Worm (Caenorhabditis elegans) whole organism, mixed stage, embryonic: ENCODE measurements around the gene col-8.

Experiments used
- M03D4.4 ChIP-seq: sonication (generic microtip); optimal IDR thresholded peaks from 2 replicates; lab custom pipeline; 2017; ENCODE audit warnings: mild to moderate bottlenecking, missing genetic modification characterization, missing compliant biosample characterization
- bed-3 ChIP-seq: fragments of 200-800 bp; sonication (Bioruptor generic); optimal IDR thresholded peaks from 3 replicates; lab custom pipeline; 2018; ENCODE audit warnings: mild to moderate bottlenecking, missing genetic modification characterization, moderate library complexity, missing compliant biosample characterization
- blmp-1 ChIP-seq: fragments of 150-350 bp; optimal IDR thresholded peaks from 2 replicates; lab custom pipeline; 2014; ENCODE audit warnings: missing biosample characterization, missing genetic modification characterization
- ceh-39 ChIP-seq: fragments of 150-350 bp; optimal IDR thresholded peaks from 2 replicates; lab custom pipeline; 2014; ENCODE audit warnings: missing biosample characterization, missing genetic modification characterization
- ceh-43 ChIP-seq: fragments of 200-800 bp; sonication (Bioruptor generic); optimal IDR thresholded peaks from 2 replicates; lab custom pipeline; 2018; ENCODE audit warnings: mild to moderate bottlenecking, missing genetic modification characterization, moderate library complexity, missing compliant biosample characterization
- ceh-83 ChIP-seq: fragments of 200-800 bp; sonication (Bioruptor generic); optimal IDR thresholded peaks from 2 replicates; lab custom pipeline; 2018; ENCODE audit warnings: mild to moderate bottlenecking, missing genetic modification characterization, missing compliant biosample characterization
- cnd-1 ChIP-seq: fragments of 200-800 bp; sonication (Bioruptor generic); optimal IDR thresholded peaks from 2 replicates; lab custom pipeline; 2018; ENCODE audit warnings: mild to moderate bottlenecking, missing genetic modification characterization, missing compliant biosample characterization
- drap-1 ChIP-seq: fragments of 200-800 bp; sonication (Bioruptor generic); optimal IDR thresholded peaks from 3 replicates; lab custom pipeline; 2018; ENCODE audit warnings: mild to moderate bottlenecking, missing genetic modification characterization, missing compliant biosample characterization
- elt-1 ChIP-seq: sonication (generic microtip); optimal IDR thresholded peaks from 2 replicates; lab custom pipeline; 2017; ENCODE audit warnings: missing genetic modification characterization, mild to moderate bottlenecking, missing compliant biosample characterization, antibody characterized with exemption, moderate library complexity, borderline replicate concordance; ENCODE audit not compliant: insufficient read depth
- elt-3 ChIP-seq: fragments of 150-350 bp; optimal IDR thresholded peaks from 2 replicates; lab custom pipeline; 2014; ENCODE audit warnings: missing biosample characterization, missing genetic modification characterization
- flh-1 ChIP-seq: fragments of 200-800 bp; sonication (Bioruptor generic); optimal IDR thresholded peaks from 2 replicates; lab custom pipeline; 2018; ENCODE audit warnings: mild to moderate bottlenecking, missing genetic modification characterization, moderate library complexity, missing compliant biosample characterization
- ham-2 ChIP-seq: fragments of 200-800 bp; sonication (Bioruptor generic); optimal IDR thresholded peaks from 2 replicates; lab custom pipeline; 2018; ENCODE audit warnings: mild to moderate bottlenecking, missing genetic modification characterization, missing compliant biosample characterization
- hlh-1 ChIP-seq: fragments of 150-350 bp; optimal IDR thresholded peaks from 2 replicates; lab custom pipeline; 2014; ENCODE audit warnings: missing biosample characterization, missing genetic modification reagents, missing genetic modification characterization
- lin-13 ChIP-seq: fragments of 150-350 bp; optimal IDR thresholded peaks from 2 replicates; lab custom pipeline; 2014; ENCODE audit warnings: missing biosample characterization, missing genetic modification characterization
- lin-32 ChIP-seq: fragments of 200-800 bp; sonication (Bioruptor generic); optimal IDR thresholded peaks from 2 replicates; lab custom pipeline; 2018; ENCODE audit warnings: mild to moderate bottlenecking, missing genetic modification characterization, missing compliant biosample characterization
- lsy-2 ChIP-seq: fragments of 150-350 bp; optimal IDR thresholded peaks from 2 replicates; lab custom pipeline; 2014; ENCODE audit warnings: missing biosample characterization, missing genetic modification characterization
- mep-1 ChIP-seq: fragments of 150-350 bp; optimal IDR thresholded peaks from 2 replicates; lab custom pipeline; 2017; ENCODE audit warnings: missing biosample characterization, missing genetic modification reagents, missing genetic modification characterization, inconsistent platforms
- mls-2 ChIP-seq: sonication (generic microtip); optimal IDR thresholded peaks from 2 replicates; lab custom pipeline; 2016; ENCODE audit warnings: mild to moderate bottlenecking, missing genetic modification characterization, moderate library complexity, missing compliant biosample characterization
- nhr-12 ChIP-seq: fragments of 150-350 bp; optimal IDR thresholded peaks from 2 replicates; lab custom pipeline; 2014; ENCODE audit warnings: missing biosample characterization, missing genetic modification characterization
- nhr-2 ChIP-seq: fragments of 150-350 bp; optimal IDR thresholded peaks from 2 replicates; lab custom pipeline; 2014; ENCODE audit warnings: missing biosample characterization, missing genetic modification characterization
- nhr-237 ChIP-seq: fragments of 150-350 bp; optimal IDR thresholded peaks from 2 replicates; lab custom pipeline; 2014; ENCODE audit warnings: missing biosample characterization, missing genetic modification characterization
- nhr-28 ChIP-seq: fragments of 150-350 bp; optimal IDR thresholded peaks from 2 replicates; lab custom pipeline; 2014; ENCODE audit warnings: missing biosample characterization, missing genetic modification characterization
- nhr-76 ChIP-seq: sonication (generic microtip); optimal IDR thresholded peaks from 2 replicates; lab custom pipeline; 2017; ENCODE audit warnings: missing biosample characterization, missing genetic modification characterization
- pha-4 ChIP-seq: fragments of 150-350 bp; optimal IDR thresholded peaks from 2 replicates; lab custom pipeline; 2018; ENCODE audit warnings: missing biosample characterization, missing genetic modification reagents, missing genetic modification characterization
- sem-2 ChIP-seq: fragments of 200-800 bp; sonication (Bioruptor generic); optimal IDR thresholded peaks from 2 replicates; lab custom pipeline; 2018; ENCODE audit warnings: mild to moderate bottlenecking, missing genetic modification characterization, missing compliant biosample characterization
- snpc-4 ChIP-seq: fragments of 150-350 bp; optimal IDR thresholded peaks from 2 replicates; lab custom pipeline; 2014; ENCODE audit warnings: missing biosample characterization, missing genetic modification characterization
- tbx-8 ChIP-seq: fragments of 200-800 bp; sonication (Bioruptor generic); optimal IDR thresholded peaks from 2 replicates; lab custom pipeline; 2018; ENCODE audit warnings: mild to moderate bottlenecking, missing genetic modification characterization, moderate library complexity, missing compliant biosample characterization
- unc-120 ChIP-seq: sonication (generic microtip); optimal IDR thresholded peaks from 2 replicates; lab custom pipeline; 2017; ENCODE audit warnings: missing genetic modification characterization, missing compliant biosample characterization; ENCODE audit not compliant: poor library complexity, severe bottlenecking
- unc-39 ChIP-seq: fragments of 150-350 bp; optimal IDR thresholded peaks from 2 replicates; lab custom pipeline; 2014; ENCODE audit warnings: missing biosample characterization, missing genetic modification characterization
- unc-62 ChIP-seq: fragments of 150-350 bp; optimal IDR thresholded peaks from 2 replicates; lab custom pipeline; 2014; ENCODE audit warnings: missing biosample characterization, missing genetic modification reagents, missing genetic modification characterization
- zip-8 ChIP-seq: fragments of 150-350 bp; optimal IDR thresholded peaks from 2 replicates; lab custom pipeline; 2014; ENCODE audit warnings: missing biosample characterization, missing genetic modification characterization
- ztf-11 ChIP-seq: fragments of 150-350 bp; optimal IDR thresholded peaks from 2 replicates; lab custom pipeline; 2014; ENCODE audit warnings: missing biosample characterization, missing genetic modification characterization

The col-8 gene

DNA sequence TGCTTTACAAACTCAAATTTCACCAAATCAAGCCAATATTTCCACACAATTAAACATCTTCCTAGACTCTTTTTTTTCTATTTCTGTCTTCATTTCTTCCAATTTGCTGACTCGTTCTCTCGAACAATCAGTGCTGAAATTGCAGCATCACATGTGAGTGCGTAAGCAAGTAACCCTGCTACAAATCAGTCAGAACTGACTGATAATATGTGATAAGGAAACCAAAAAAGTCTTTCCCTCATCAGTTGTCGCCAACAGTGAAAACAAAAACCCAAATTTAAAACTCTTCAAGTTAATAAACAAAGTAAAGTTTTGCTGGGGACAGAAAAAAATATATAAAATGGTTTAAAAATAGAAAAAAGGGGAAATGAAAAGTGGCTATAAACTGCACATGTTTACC, 28.9 kb downstream of the col-8 start:
- TF ChIP-seq flh-1 = no peak
- TF ChIP-seq unc-120 (tag; lab: Kevin White, UChicago) = no peak
- TF ChIP-seq lsy-2 (tag; lab: Kevin White, UChicago) = no peak
- TF ChIP-seq M03D4.4 = no peak
- TF ChIP-seq unc-39 (tag; lab: Kevin White, UChicago) = no peak
- TF ChIP-seq zip-8 = no peak
- TF ChIP-seq nhr-12 (tag; lab: Kevin White, UChicago) = no peak

DNA sequence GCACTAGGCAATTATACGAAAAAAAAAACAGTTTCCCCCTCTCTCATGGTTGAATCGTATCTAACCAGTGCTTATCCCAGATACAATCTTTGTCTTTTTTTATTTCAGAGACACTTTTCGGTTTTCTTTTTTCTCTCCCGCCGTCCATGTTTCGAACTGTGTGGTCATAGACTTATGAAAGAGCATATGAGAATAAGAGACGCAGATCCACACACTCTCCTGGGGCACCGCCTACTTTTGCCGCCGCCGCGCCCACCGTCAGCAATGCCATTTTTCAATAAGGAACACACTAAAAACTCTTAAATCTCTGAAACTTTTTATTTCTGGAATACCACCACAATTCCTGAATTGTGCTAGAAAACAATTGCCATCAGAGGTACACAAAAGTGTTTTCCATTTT, 30.5 kb downstream of the col-8 start, which contains the start of gene prk-1:
Gene prk-1, plus strand, starts transcription at position 269 of the 400 bp plus-strand sequence.
- TF ChIP-seq sem-2 (GFP tag; lab: Kevin White, UChicago) (no peak), cnd-1 (tag; lab: Kevin White, UChicago) (no peak)
- TF ChIP-seq, all 35 proteins: peak for 0

DNA sequence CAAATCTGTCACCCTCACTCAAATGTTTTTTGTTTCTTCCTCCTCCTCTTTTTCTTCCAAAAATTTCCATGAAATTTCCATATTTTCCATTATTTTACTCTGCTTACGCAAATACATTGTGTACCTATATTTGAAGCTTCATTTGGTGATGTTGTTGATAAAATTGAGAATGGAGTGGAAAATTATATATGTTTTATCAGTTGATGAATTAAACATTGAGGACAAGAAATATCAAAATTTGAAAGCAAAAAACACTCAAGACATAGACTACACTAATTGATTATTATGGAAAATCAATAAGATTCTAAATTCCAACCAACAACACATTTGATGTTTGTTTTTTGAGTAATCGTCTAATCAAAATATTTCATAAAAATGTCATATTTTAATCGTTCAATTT, 31.2 kb downstream of the col-8 start:
- no peak for TF ChIP-seq zip-8
- TF ChIP-seq lsy-2 (tag; lab: Kevin White, UChicago) = no peak
- TF ChIP-seq unc-39 (tag; lab: Kevin White, UChicago) = no peak
- no peak for TF ChIP-seq nhr-237 (tag; lab: Kevin White, UChicago)
- no peak for TF ChIP-seq snpc-4 (tag; lab: Kevin White, UChicago)
- TF ChIP-seq bed-3 (GFP tag; lab: Kevin White, UChicago) = no peak
- no peak for TF ChIP-seq blmp-1
- no peak for TF ChIP-seq mls-2 (tag; lab: Kevin White, UChicago)
- no peak for TF ChIP-seq elt-3 (tag; lab: Kevin White, UChicago)
- TF ChIP-seq unc-62 (GFP tag; lab: Kevin White, UChicago) = no peak
- no peak for TF ChIP-seq nhr-12 (tag; lab: Kevin White, UChicago)
- TF ChIP-seq ceh-83 = no peak
- no peak for TF ChIP-seq cnd-1 (tag; lab: Kevin White, UChicago)
- TF ChIP-seq mep-1 (tag; lab: Kevin White, UChicago) = no peak
- no peak for TF ChIP-seq ham-2 (GFP tag; lab: Kevin White, UChicago)
- no peak for TF ChIP-seq lin-32 (GFP tag; lab: Kevin White, UChicago)
- TF ChIP-seq, all 35 proteins: peak for 0

DNA sequence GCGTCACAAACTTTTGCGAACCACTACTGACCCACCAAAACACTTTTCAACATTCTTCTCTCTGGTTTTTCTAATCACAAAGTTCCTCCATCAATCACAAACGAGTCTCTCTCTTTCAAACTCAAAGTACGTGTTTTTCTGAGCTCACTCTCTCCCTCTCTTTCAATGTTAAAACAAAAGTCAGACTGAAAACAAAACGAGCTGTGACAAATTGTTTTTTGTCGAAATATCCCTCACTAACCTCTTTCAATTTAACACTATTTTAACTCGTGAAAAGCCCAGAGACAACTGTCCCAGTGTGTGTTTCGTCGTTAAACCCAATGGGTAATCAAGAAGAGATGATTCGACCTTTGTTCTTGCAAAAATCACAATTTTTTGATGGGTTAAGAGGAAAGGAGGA, 32.3 kb downstream of the col-8 start:
- TF ChIP-seq zip-8 = no peak
- no peak for TF ChIP-seq ceh-39 (tag; lab: Kevin White, UChicago)
- no peak for TF ChIP-seq snpc-4 (tag; lab: Kevin White, UChicago)
- TF ChIP-seq nhr-237 (tag; lab: Kevin White, UChicago) = no peak
- no peak for TF ChIP-seq nhr-12 (tag; lab: Kevin White, UChicago)
- peak; percentile 52 for TF ChIP-seq hlh-1 (tag; lab: Kevin White, UChicago)
- peak; percentile 50 for TF ChIP-seq unc-62 (GFP tag; lab: Kevin White, UChicago)
- TF ChIP-seq, all 35 proteins: peak for 2

DNA sequence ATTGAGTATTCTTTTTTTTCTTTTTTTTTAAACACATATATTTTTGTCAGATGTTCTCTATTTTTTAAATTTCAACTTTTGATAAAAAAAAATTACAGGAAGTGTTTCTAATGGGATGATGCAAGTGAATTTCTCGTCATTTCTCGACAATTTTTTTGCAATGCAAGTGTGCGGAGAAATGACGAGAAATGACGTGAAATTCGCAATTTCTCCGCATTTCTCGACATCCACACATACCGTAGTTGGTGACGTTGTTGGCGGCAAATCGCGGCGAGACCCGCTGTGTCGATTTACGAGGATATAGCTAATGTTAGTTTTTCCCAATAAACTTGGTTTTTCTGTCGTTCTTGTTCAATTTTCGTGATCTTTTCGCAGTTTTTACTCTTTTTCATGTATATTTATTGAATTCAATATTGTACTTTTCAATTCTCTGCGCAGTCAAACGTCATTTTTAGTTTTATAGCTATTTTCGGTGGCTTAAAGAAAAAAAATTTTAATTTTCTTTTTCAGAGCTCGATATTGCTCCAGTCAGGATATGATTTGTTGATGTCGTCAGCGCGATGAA, 38.3 kb downstream of the col-8 start, which contains the start of gene F31E3.6:
Gene F31E3.6, plus strand, starts transcription at position 93 of the 565 bp plus-strand sequence.
- TF ChIP-seq lsy-2 (tag; lab: Kevin White, UChicago) = peak; percentile 35

DNA sequence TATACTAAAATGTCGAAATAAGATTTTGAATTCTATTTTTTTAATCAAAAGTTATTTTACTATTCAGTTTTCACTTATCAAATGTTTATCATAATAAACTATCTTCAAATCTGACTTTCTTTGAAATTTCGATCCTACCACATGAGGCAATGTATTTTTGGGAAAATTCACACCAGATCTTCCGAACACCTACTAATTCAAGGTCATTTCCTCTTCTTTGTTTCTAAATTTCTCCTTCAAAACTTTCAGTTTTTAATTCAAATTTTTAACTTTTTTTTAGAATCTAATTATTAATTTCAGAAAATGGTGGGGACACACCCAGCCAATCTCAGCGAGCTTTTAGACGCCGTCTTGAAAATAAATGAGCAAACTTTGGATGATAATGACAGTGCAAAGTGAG, 40.8 kb downstream of the col-8 start, which contains the start of gene ceh-20:
Gene ceh-20, plus strand, starts transcription at position 301 of the 400 bp plus-strand sequence.
- TF ChIP-seq elt-1 (tag; lab: Kevin White, UChicago) (no peak), mls-2 (tag; lab: Kevin White, UChicago) (no peak)

- TF ChIP-seq nhr-2 (tag; lab: Kevin White, UChicago) (peak; percentile 88), zip-8 (no peak), nhr-12 (tag; lab: Kevin White, UChicago) (no peak), nhr-76 (no peak), ceh-39 (tag; lab: Kevin White, UChicago) (peak; percentile 66), ham-2 (GFP tag; lab: Kevin White, UChicago) (peak; percentile 74), mep-1 (tag; lab: Kevin White, UChicago) (peak; percentile 67), ceh-43 (GFP tag; lab: Kevin White, UChicago) (no peak), elt-1 (tag; lab: Kevin White, UChicago) (peak; percentile 22), unc-120 (tag; lab: Kevin White, UChicago) (peak; percentile 76), lin-32 (GFP tag; lab: Kevin White, UChicago) (peak; percentile 81), lin-13 (tag; lab: Kevin White, UChicago) (peak; percentile 58), pha-4 (tag; lab: Kevin White, UChicago) (no peak), tbx-8 (peak; percentile 3), M03D4.4 (peak; percentile 53), mls-2 (tag; lab: Kevin White, UChicago) (peak; percentile 55), snpc-4 (tag; lab: Kevin White, UChicago) (no peak), unc-62 (GFP tag; lab: Kevin White, UChicago) (peak; percentile 100), drap-1 (peak; percentile 13), unc-39 (tag; lab: Kevin White, UChicago) (peak; percentile 2), sem-2 (GFP tag; lab: Kevin White, UChicago) (no peak), blmp-1 (no peak), lsy-2 (tag; lab: Kevin White, UChicago) (peak; percentile 55), flh-1 (no peak), ztf-11 (peak; percentile 30), hlh-1 (tag; lab: Kevin White, UChicago) (peak; percentile 93), nhr-237 (tag; lab: Kevin White, UChicago) (no peak), nhr-28 (tag; lab: Kevin White, UChicago) (no peak), bed-3 (GFP tag; lab: Kevin White, UChicago) (no peak), cnd-1 (tag; lab: Kevin White, UChicago) (peak; percentile 95)
Observed at ce11 chrIII:6978875-6979274, 41.5 kb downstream of the col-8 start.
